Worm (Caenorhabditis elegans): ENCODE data around the gene clec-162.

clec-162 gene

DNA sequence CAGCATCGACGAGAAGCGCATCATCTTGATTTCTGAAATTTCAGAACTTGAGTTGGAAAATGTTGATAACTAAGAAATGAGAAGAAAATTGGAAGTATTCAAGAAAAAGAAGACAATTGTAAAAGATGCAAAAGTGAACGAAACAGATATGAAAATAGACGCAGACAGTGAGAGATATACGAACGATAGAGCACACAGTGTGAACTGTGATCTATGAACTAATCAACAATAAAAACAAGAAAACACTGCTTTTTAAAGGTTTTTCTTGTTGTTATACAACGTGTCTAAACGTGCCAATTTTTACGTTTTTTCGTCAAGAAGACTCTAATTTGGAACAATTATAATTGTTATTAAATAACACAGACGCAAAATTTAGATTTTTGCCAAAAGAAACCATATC is 27.8 kb upstream of the clec-162 start, which contains the start of gene ech-6:
TSS of gene ech-6 (minus strand) at position 32 of the 400 bp plus-strand sequence.
- TF ChIP-seq snu-23 (GFP tag; optimal IDR thresholded peaks at IDR 0.05), result peak; percentile 72
- TF ChIP-seq unc-86 (tag; optimal IDR thresholded peaks at IDR 0.05), result no peak
- no peak for TF ChIP-seq sox-4 (tag; optimal IDR thresholded peaks at IDR 0.05)
- TF ChIP-seq mef-2 (tag; optimal IDR thresholded peaks at IDR 0.05), result no peak
- TF ChIP-seq nhr-19 (GFP tag; conservative IDR thresholded peaks at IDR 0.05), result no peak; the same call in 1 of the 2 replicates
- peak; percentile 31 for TF ChIP-seq efl-1 (optimal IDR thresholded peaks at IDR 0.05)
- no peak for TF ChIP-seq efl-1 (GFP tag; optimal IDR thresholded peaks at IDR 0.05 in 1 of 2)
- TF ChIP-seq sptf-1 (tag; optimal IDR thresholded peaks at IDR 0.05), result no peak
- peak; percentile 64 for TF ChIP-seq nhr-20 (tag; optimal IDR thresholded peaks at IDR 0.05)
- no peak for TF ChIP-seq elt-3 (tag; optimal IDR thresholded peaks at IDR 0.05)
- no peak for TF ChIP-seq irx-1 (tag; optimal IDR thresholded peaks at IDR 0.05)
- TF ChIP-seq xbp-1 (tag; optimal IDR thresholded peaks at IDR 0.05), result peak; percentile 2
- TF ChIP-seq ceh-82 (tag; optimal IDR thresholded peaks at IDR 0.05), result no peak
- no peak for TF ChIP-seq skn-1 (tag; optimal IDR thresholded peaks at IDR 0.05)
- peak in 1 of 2 experiments; percentile 35 for TF ChIP-seq lin-35 (GFP tag; optimal IDR thresholded peaks at IDR 0.05)
- no peak for TF ChIP-seq unc-62 (GFP tag; optimal IDR thresholded peaks at IDR 0.05)
- peak; percentile 44 for TF ChIP-seq nhr-90 (tag; optimal IDR thresholded peaks at IDR 0.05; ENCODE audit: poor library complexity)
- TF ChIP-seq elt-2 (tag; optimal IDR thresholded peaks at IDR 0.05), result peak; percentile 2
- TF ChIP-seq lsy-2 (tag; optimal IDR thresholded peaks at IDR 0.05), result peak; percentile 31 to 39
- peak; percentile 87 for TF ChIP-seq nhr-71 (tag; optimal IDR thresholded peaks at IDR 0.05)
- TF ChIP-seq fos-1 (tag; optimal IDR thresholded peaks at IDR 0.05), result no peak
- TF ChIP-seq hlh-17 (GFP tag; optimal IDR thresholded peaks at IDR 0.05; ENCODE audit: borderline replicate concordance), result no peak
- no peak for TF ChIP-seq dsc-1 (tag; optimal IDR thresholded peaks at IDR 0.05)
- no peak for TF ChIP-seq unc-30 (tag; optimal IDR thresholded peaks at IDR 0.05)
- no peak for TF ChIP-seq nhr-84 (tag; optimal IDR thresholded peaks at IDR 0.05)
- TF ChIP-seq nhr-85 (tag), result peak; percentile 42

DNA sequence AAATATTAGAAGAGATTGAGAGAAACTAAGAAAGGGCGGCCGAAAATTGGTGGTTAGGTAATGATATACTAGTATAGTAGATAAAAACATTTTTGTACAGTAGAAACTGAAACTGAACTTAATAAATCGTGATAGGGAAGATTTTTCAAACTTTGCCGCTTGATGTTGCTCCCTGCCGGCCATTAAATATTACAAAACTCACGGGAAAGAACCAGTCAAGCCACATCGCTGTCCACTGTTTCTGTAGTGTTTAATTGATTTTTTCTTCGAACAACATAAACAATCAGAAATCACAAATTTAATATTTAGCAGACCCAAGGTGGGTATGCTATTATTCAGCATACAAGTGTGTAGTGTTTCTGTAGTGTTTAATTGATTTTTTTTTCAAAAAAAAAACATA is 26.1 kb upstream of the clec-162 start, which contains the start of gene T05G5.5:
TSS of gene T05G5.5 (minus strand) at position 359 of the 400 bp plus-strand sequence.
- TF ChIP-seq C16A3.4 (tag; optimal IDR thresholded peaks at IDR 0.05), result no peak
- no peak for TF ChIP-seq efl-1 (optimal IDR thresholded peaks at IDR 0.05)
- TF ChIP-seq efl-1 (GFP tag; optimal IDR thresholded peaks at IDR 0.05 in 1 of 2), result peak in 1 of 2 experiments; percentile 56
- TF ChIP-seq hlh-4 (tag; optimal IDR thresholded peaks at IDR 0.05), result peak; percentile 23
- TF ChIP-seq nhr-71 (tag; optimal IDR thresholded peaks at IDR 0.05), result peak; percentile 40

DNA sequence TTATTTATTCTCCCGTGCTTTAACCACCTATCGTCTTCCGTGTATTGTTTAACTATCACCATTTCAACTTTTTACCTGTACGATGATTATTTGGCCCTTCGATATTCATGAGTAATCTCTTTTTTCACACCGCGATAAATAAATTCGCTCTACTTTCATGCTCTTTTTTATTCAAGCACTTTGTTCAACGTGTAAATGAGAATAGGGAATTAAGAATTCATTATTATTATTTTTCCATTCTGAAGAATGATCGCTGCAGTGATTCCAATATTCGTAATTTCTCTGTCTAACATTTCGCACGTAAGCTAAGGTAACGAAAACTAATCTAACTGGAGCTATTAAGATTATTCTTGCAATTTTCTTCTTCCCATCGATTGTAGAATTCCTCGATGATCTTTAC is 23.7 kb upstream of the clec-162 start, which contains the start of gene T05G5.4:
TSS of gene T05G5.4 (plus strand) at position 241 of the 400 bp plus-strand sequence.
- TF ChIP-seq sup-37 (GFP tag; optimal IDR thresholded peaks at IDR 0.05), result no peak
- no peak for TF ChIP-seq ama-1 (optimal IDR thresholded peaks at IDR 0.05)
- TF ChIP-seq nhr-71 (tag; optimal IDR thresholded peaks at IDR 0.05), result no peak
- TF ChIP-seq C04F5.9 (tag; optimal IDR thresholded peaks at IDR 0.05), result no peak
- TF ChIP-seq hpl-2 (GFP tag; optimal IDR thresholded peaks at IDR 0.05), result no peak
- no peak for TF ChIP-seq C34B4.2 (tag; optimal IDR thresholded peaks at IDR 0.05)
- TF ChIP-seq unc-86 (tag; optimal IDR thresholded peaks at IDR 0.05), result no peak
- no peak for TF ChIP-seq nhr-47 (tag; optimal IDR thresholded peaks at IDR 0.05)
- no peak for TF ChIP-seq tbx-2 (tag; optimal IDR thresholded peaks at IDR 0.05)
- no peak for TF ChIP-seq egl-27 (tag; optimal IDR thresholded peaks at IDR 0.05)
- no peak for TF ChIP-seq lin-15B (tag; optimal IDR thresholded peaks at IDR 0.05)
- TF ChIP-seq sptf-1 (tag; optimal IDR thresholded peaks at IDR 0.05), result no peak
- TF ChIP-seq isw-1 (GFP tag; IDR thresholded peaks at IDR 0.05), result no peak
- no peak for TF ChIP-seq aha-1 (tag; optimal IDR thresholded peaks at IDR 0.05)
- no peak for TF ChIP-seq sox-4 (tag; optimal IDR thresholded peaks at IDR 0.05)
- TF ChIP-seq ztf-11 (tag; optimal IDR thresholded peaks at IDR 0.05), result no peak
- TF ChIP-seq ztf-4 (tag; optimal IDR thresholded peaks at IDR 0.05), result no peak
- TF ChIP-seq Y116A8C.19 (tag; optimal IDR thresholded peaks at IDR 0.05; ENCODE audit: borderline replicate concordance), result no peak
- TF ChIP-seq xbp-1 (tag; optimal IDR thresholded peaks at IDR 0.05), result no peak
